Fruit fly (Drosophila melanogaster) Kc167 (cell line): ENCODE data around the gene nkt.

Experiments
- Myc ChIP-seq: fragments of >200 bp; optimal IDR thresholded peaks from 2 replicates; lab custom pipeline; 2017; ENCODE audit warnings: missing external identifiers
- Sin3A ChIP-seq: fragments of >200 bp; optimal IDR thresholded peaks from 2 replicates; lab custom pipeline; 2018; ENCODE audit warnings: missing external identifiers
- h ChIP-seq: fragments of >200 bp; optimal IDR thresholded peaks from 3 replicates; lab custom pipeline; 2018; ENCODE audit warnings: missing external identifiers
- insv ChIP-seq: fragments of >200 bp; optimal IDR thresholded peaks from 3 replicates; lab custom pipeline; 2018; ENCODE audit warnings: missing external identifiers
- psq ChIP-seq: fragments of >200 bp; optimal IDR thresholded peaks from 2 replicates; lab custom pipeline; 2017; ENCODE audit warnings: missing external identifiers
- ttk ChIP-seq: sonication (Bioruptor generic); optimal IDR thresholded peaks from 2 replicates; lab custom pipeline; 2017; ENCODE audit warnings: missing external identifiers

DNA sequence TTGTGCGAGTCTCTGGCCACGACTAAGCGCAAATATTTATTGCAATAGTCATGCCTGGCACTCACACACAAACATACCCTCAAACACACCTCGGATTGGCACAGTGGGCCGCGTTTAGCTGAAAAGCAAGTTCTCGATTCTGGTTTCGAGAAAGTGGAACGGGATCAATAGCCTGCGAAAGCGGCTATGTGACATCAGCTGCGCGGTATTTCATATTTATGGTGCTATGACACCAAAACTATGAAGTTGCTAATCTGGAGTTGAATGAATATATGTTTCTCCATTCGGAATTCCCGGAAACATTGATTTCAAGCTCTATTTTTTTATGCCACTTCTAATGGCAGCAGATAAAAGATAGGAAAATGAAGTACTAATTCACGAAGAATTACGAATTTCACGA, 16.7 kb downstream of the nkt start:
- TF ChIP-seq Myc (lab: Kevin White, UChicago) (no peak), ttk (lab: Kevin White, UChicago) (no peak), h (no peak), Sin3A (lab: Kevin White, UChicago) (no peak), psq (lab: Kevin White, UChicago) (no peak), insv (lab: Kevin White, UChicago) (no peak)
